Worm (Caenorhabditis elegans) whole organism, L1 larva: ENCODE measurements around the gene F46E10.2.

Source experiments
- C16A3.4 ChIP-seq: fragments of 150-350 bp; optimal IDR thresholded peaks from 2 replicates; lab custom pipeline; 2014; ENCODE audit warnings: missing biosample characterization, missing genetic modification characterization
- F16B12.6 ChIP-seq: fragments of 150-350 bp; optimal IDR thresholded peaks from 2 replicates; lab custom pipeline; 2014; ENCODE audit warnings: missing biosample characterization, missing genetic modification characterization
- aly-2 ChIP-seq: fragments of 150-350 bp; optimal IDR thresholded peaks from 2 replicates; lab custom pipeline; 2014; ENCODE audit warnings: missing biosample characterization, missing genetic modification characterization
- blmp-1 ChIP-seq: fragments of 150-350 bp; optimal IDR thresholded peaks from 2 replicates; lab custom pipeline; 2014; ENCODE audit warnings: missing biosample characterization, missing genetic modification characterization
- ceh-8 ChIP-seq: fragments of 200-800 bp; sonication (Bioruptor generic); optimal IDR thresholded peaks from 2 replicates; lab custom pipeline; 2018; ENCODE audit warnings: mild to moderate bottlenecking, missing genetic modification characterization, moderate library complexity, missing compliant biosample characterization
- ceh-82 ChIP-seq, 3 experiments: fragments of 150-350 bp in 1 of 3; sonication (generic microtip) in 2 of 3; optimal IDR thresholded peaks; 2 replicates each; lab custom pipeline; 2014 to 2017; ENCODE audit warnings: missing biosample characterization in 3 of 3, missing genetic modification characterization in 3 of 3
- ceh-88 ChIP-seq: fragments of 200-800 bp; sonication (Bioruptor generic); IDR thresholded peaks from 2 replicates; pipeline ENCODE4 v1.3.6; 2022; ENCODE audit warnings: missing genetic modification characterization, missing compliant biosample characterization
- ceh-90 ChIP-seq: sonication (generic microtip); optimal IDR thresholded peaks from 2 replicates; lab custom pipeline; 2016; ENCODE audit warnings: missing genetic modification characterization, missing compliant biosample characterization
- dpl-1 ChIP-seq, 3 experiments: fragments of 150-350 bp in 2 of 3; sonication (generic microtip) in 1 of 3; optimal IDR thresholded peaks; 2 replicates each; lab custom pipeline; 2014 to 2017; ENCODE audit warnings: missing biosample characterization in 3 of 3, missing genetic modification characterization in 3 of 3, missing genetic modification reagents in 3 of 3
- dsc-1 ChIP-seq: sonication (generic microtip); optimal IDR thresholded peaks from 2 replicates; lab custom pipeline; 2016; ENCODE audit warnings: mild to moderate bottlenecking, missing genetic modification characterization, missing compliant biosample characterization
- efl-1 ChIP-seq, 4 experiments: fragments of 150-350 bp; optimal IDR thresholded peaks in 3 of 4; peaks in 1 of 4; 1 replicate in 1 of 4; 2 replicates in 3 of 4; lab custom pipeline; 2014; ENCODE audit warnings: missing biosample characterization in 2 of 4, missing genetic modification characterization in 2 of 4, missing genetic modification reagents in 2 of 4
- elt-2 ChIP-seq: sonication (generic microtip); optimal IDR thresholded peaks from 2 replicates; lab custom pipeline; 2016; ENCODE audit warnings: missing genetic modification characterization, mild to moderate bottlenecking, inconsistent platforms, missing compliant biosample characterization, missing genetic modification reagents
- ets-5 ChIP-seq: fragments of 200-800 bp; sonication (Bioruptor generic); IDR thresholded peaks from 2 replicates; pipeline ENCODE4 v1.3.6; 2022; ENCODE audit warnings: missing genetic modification characterization, missing compliant biosample characterization
- fkh-4 ChIP-seq: sonication (generic microtip); optimal IDR thresholded peaks from 2 replicates; lab custom pipeline; 2016; ENCODE audit warnings: missing compliant biosample characterization, missing genetic modification characterization, borderline replicate concordance
- fkh-8 ChIP-seq: sonication (generic microtip); optimal IDR thresholded peaks from 2 replicates; lab custom pipeline; 2016; ENCODE audit warnings: mild to moderate bottlenecking, missing genetic modification characterization, missing compliant biosample characterization
- grh-1 ChIP-seq: fragments of 200-800 bp; sonication (Bioruptor generic); IDR thresholded peaks from 2 replicates; pipeline ENCODE4 v1.3.6; 2022; ENCODE audit warnings: missing genetic modification reagents, missing genetic modification characterization, missing compliant biosample characterization
- hlh-17 ChIP-seq: fragments of 200-800 bp; sonication (Bioruptor generic); optimal IDR thresholded peaks from 2 replicates; lab custom pipeline; 2018; ENCODE audit warnings: missing genetic modification characterization, mild to moderate bottlenecking, missing compliant biosample characterization, moderate library complexity, borderline replicate concordance
- irx-1 ChIP-seq: sonication (generic microtip); optimal IDR thresholded peaks from 2 replicates; lab custom pipeline; 2016; ENCODE audit warnings: missing genetic modification characterization, missing compliant biosample characterization
- lin-13 ChIP-seq: fragments of 150-350 bp; optimal IDR thresholded peaks from 2 replicates; lab custom pipeline; 2014; ENCODE audit warnings: missing biosample characterization, missing genetic modification reagents, missing genetic modification characterization
- lin-14 ChIP-seq: fragments of 200-800 bp; sonication (Bioruptor generic); optimal IDR thresholded peaks from 2 replicates; lab custom pipeline; 2018; ENCODE audit warnings: mild to moderate bottlenecking, missing genetic modification characterization, moderate library complexity, missing compliant biosample characterization
- lin-35 ChIP-seq, 2 experiments: fragments of 150-350 bp; optimal IDR thresholded peaks; 2 replicates each; lab custom pipeline; 2014; ENCODE audit warnings: missing biosample characterization in 2 of 2, missing genetic modification characterization in 2 of 2, missing genetic modification reagents in 2 of 2
- lin-39 ChIP-seq: fragments of 150-350 bp; optimal IDR thresholded peaks from 2 replicates; lab custom pipeline; 2014; ENCODE audit warnings: missing biosample characterization, missing genetic modification reagents, missing genetic modification characterization
- lsy-2 ChIP-seq, 2 experiments: fragments of 150-350 bp; optimal IDR thresholded peaks; 2 replicates each; lab custom pipeline; 2014; ENCODE audit warnings: missing biosample characterization in 2 of 2, missing genetic modification characterization in 2 of 2
- mdl-1 ChIP-seq, 2 experiments: fragments of 150-350 bp; optimal IDR thresholded peaks; 2 replicates each; lab custom pipeline; 2014 to 2017; ENCODE audit warnings: missing biosample characterization in 2 of 2, missing genetic modification characterization in 2 of 2, inconsistent platforms in 1 of 2
- mef-2 ChIP-seq: fragments of 150-350 bp; optimal IDR thresholded peaks from 2 replicates; lab custom pipeline; 2014; ENCODE audit warnings: missing biosample characterization, missing genetic modification characterization
- nhr-11 ChIP-seq: fragments of 150-350 bp; optimal IDR thresholded peaks from 2 replicates; lab custom pipeline; 2014; ENCODE audit warnings: missing biosample characterization, missing genetic modification characterization
- nhr-12 ChIP-seq: sonication (generic microtip); optimal IDR thresholded peaks from 2 replicates; lab custom pipeline; 2017; ENCODE audit warnings: missing biosample characterization, missing genetic modification characterization
- nhr-20 ChIP-seq: sonication (generic microtip); optimal IDR thresholded peaks from 2 replicates; lab custom pipeline; 2016; ENCODE audit warnings: mild to moderate bottlenecking, missing genetic modification characterization, missing compliant biosample characterization
- nhr-237 ChIP-seq: fragments of 150-350 bp; optimal IDR thresholded peaks from 2 replicates; lab custom pipeline; 2014; ENCODE audit warnings: missing biosample characterization, missing genetic modification characterization
- nhr-71 ChIP-seq: sonication (generic microtip); optimal IDR thresholded peaks from 2 replicates; lab custom pipeline; 2016; ENCODE audit warnings: mild to moderate bottlenecking, missing genetic modification characterization, moderate library complexity, missing compliant biosample characterization
- nhr-76 ChIP-seq: sonication (generic microtip); optimal IDR thresholded peaks from 2 replicates; lab custom pipeline; 2017; ENCODE audit warnings: missing biosample characterization, missing genetic modification characterization
- nhr-77 ChIP-seq: fragments of 150-350 bp; optimal IDR thresholded peaks from 2 replicates; lab custom pipeline; 2014; ENCODE audit warnings: missing biosample characterization, missing genetic modification characterization
- nhr-84 ChIP-seq: sonication (generic microtip); optimal IDR thresholded peaks from 2 replicates; lab custom pipeline; 2017; ENCODE audit warnings: missing biosample characterization, missing genetic modification characterization
- nhr-85 ChIP-seq: sonication (generic microtip); peaks from one replicate; lab custom pipeline; 2016; ENCODE audit warnings: missing genetic modification characterization, inconsistent platforms, missing compliant biosample characterization
- pag-3 ChIP-seq: sonication (generic microtip); optimal IDR thresholded peaks from 2 replicates; lab custom pipeline; 2017; ENCODE audit warnings: missing genetic modification characterization, mild to moderate bottlenecking, missing compliant biosample characterization, antibody characterized with exemption, borderline replicate concordance; ENCODE audit not compliant: insufficient read depth
- pax-3 ChIP-seq: fragments of 200-800 bp; sonication (Bioruptor generic); optimal IDR thresholded peaks from 2 replicates; lab custom pipeline; 2018; ENCODE audit warnings: mild to moderate bottlenecking, missing genetic modification characterization, moderate library complexity, missing compliant biosample characterization
- rnt-1 ChIP-seq: sonication (generic microtip); optimal IDR thresholded peaks from 2 replicates; lab custom pipeline; 2016; ENCODE audit warnings: mild to moderate bottlenecking, missing genetic modification characterization, moderate library complexity, missing compliant biosample characterization
- snpc-4 ChIP-seq: fragments of 150-350 bp; optimal IDR thresholded peaks from 2 replicates; lab custom pipeline; 2014; ENCODE audit warnings: missing biosample characterization, missing genetic modification characterization
- snu-23 ChIP-seq: sonication (generic microtip); optimal IDR thresholded peaks from 2 replicates; lab custom pipeline; 2016; ENCODE audit warnings: missing genetic modification characterization, missing compliant biosample characterization
- sptf-1 ChIP-seq: fragments of 150-350 bp; optimal IDR thresholded peaks from 2 replicates; lab custom pipeline; 2014; ENCODE audit warnings: missing biosample characterization, missing genetic modification characterization
- tlp-1 ChIP-seq: fragments of 150-350 bp; optimal IDR thresholded peaks from 2 replicates; lab custom pipeline; 2014; ENCODE audit warnings: missing biosample characterization, missing genetic modification characterization
- unc-62 ChIP-seq: fragments of 150-350 bp; optimal IDR thresholded peaks from 2 replicates; lab custom pipeline; 2014; ENCODE audit warnings: missing biosample characterization, missing genetic modification reagents, missing genetic modification characterization
- unc-86 ChIP-seq: sonication (generic microtip); optimal IDR thresholded peaks from 2 replicates; lab custom pipeline; 2016; ENCODE audit warnings: missing genetic modification characterization, missing compliant biosample characterization
- unc-98 ChIP-seq: fragments of 200-800 bp; sonication (Bioruptor generic); IDR thresholded peaks from 2 replicates; pipeline ENCODE4 v1.3.6; 2022; ENCODE audit warnings: missing genetic modification characterization, missing compliant biosample characterization
- xbp-1 ChIP-seq: sonication (generic microtip); optimal IDR thresholded peaks from 2 replicates; lab custom pipeline; 2016; ENCODE audit warnings: missing genetic modification characterization, missing compliant biosample characterization
- zip-4 ChIP-seq: fragments of 200-800 bp; sonication (Bioruptor generic); optimal IDR thresholded peaks from 2 replicates; lab custom pipeline; 2018; ENCODE audit warnings: mild to moderate bottlenecking, missing genetic modification characterization, moderate library complexity, missing compliant biosample characterization
- ztf-11 ChIP-seq, 2 experiments: sonication (generic microtip); optimal IDR thresholded peaks; 2 replicates each; lab custom pipeline; 2016 to 2017; ENCODE audit warnings: missing genetic modification characterization in 2 of 2, missing biosample characterization in 1 of 2, missing compliant biosample characterization in 1 of 2
- ztf-4 ChIP-seq: fragments of 150-350 bp; optimal IDR thresholded peaks from 2 replicates; lab custom pipeline; 2014; ENCODE audit warnings: missing biosample characterization, missing genetic modification characterization

F46E10.2 gene

DNA sequence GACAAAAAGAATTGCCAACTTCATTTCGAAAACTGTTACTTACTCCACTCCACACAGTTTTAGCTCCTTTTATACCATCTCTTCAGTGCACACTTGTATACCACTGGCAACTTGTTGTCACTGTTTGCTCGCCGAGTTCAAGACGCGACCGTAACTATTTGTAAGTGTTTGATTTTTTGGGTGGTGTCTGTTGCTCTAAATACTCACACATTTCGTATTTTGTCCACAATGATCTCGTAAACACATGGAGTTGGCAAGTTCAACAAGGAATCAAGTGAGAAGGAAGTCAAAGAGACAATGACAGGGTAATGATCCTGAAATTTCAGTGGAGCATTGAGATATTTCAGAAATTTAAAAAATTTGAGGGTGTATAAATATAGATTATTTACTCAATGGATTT, 12.8 kb downstream of the F46E10.2 start, which contains the start of gene hpo-26:
TSS of gene hpo-26 (minus strand) at position 31 of the 400 bp plus-strand sequence.
- peak in 1 of 3 experiments; percentile 12 for TF ChIP-seq ceh-82 (tag; optimal IDR thresholded peaks at IDR 0.05; lab: Kevin White, UChicago)
- no peak for TF ChIP-seq fkh-4 (tag; lab: Kevin White, UChicago)
- no peak for TF ChIP-seq unc-98 (GFP tag; lab: Robert Waterston, UW)
- no peak for TF ChIP-seq fkh-8
- TF ChIP-seq elt-2 (tag; lab: Kevin White, UChicago): no peak
- TF ChIP-seq lin-14: peak; percentile 15
- TF ChIP-seq lsy-2 (tag; optimal IDR thresholded peaks at IDR 0.05; lab: Kevin White, UChicago): peak in 1 of 2 experiments; percentile 9
- no peak for TF ChIP-seq grh-1 (GFP tag; lab: Robert Waterston, UW)
- TF ChIP-seq nhr-11: no peak
- TF ChIP-seq xbp-1 (tag; lab: Kevin White, UChicago): no peak
- TF ChIP-seq nhr-12 (tag; lab: Kevin White, UChicago): no peak
- no peak for TF ChIP-seq ceh-90 (tag; lab: Kevin White, UChicago)
- TF ChIP-seq zip-4 (GFP tag; lab: Kevin White, UChicago): no peak
- no peak for TF ChIP-seq pax-3 (tag; lab: Kevin White, UChicago)
- TF ChIP-seq mef-2 (tag; lab: Kevin White, UChicago): no peak
- no peak for TF ChIP-seq nhr-76 (tag; lab: Kevin White, UChicago)
- TF ChIP-seq efl-1 (optimal IDR thresholded peaks at IDR 0.05; lab: Kevin White, UChicago): no peak
- no peak for TF ChIP-seq efl-1 (GFP tag; optimal IDR thresholded peaks at IDR 0.05 in 1 of 2; lab: Kevin White, UChicago)
- TF ChIP-seq sptf-1 (tag; lab: Kevin White, UChicago): no peak
- TF ChIP-seq ztf-11 (tag; optimal IDR thresholded peaks at IDR 0.05; lab: Kevin White, UChicago): no peak
- no peak for TF ChIP-seq lin-35 (GFP tag; optimal IDR thresholded peaks at IDR 0.05; lab: Kevin White, UChicago)
- no peak for TF ChIP-seq pag-3
- no peak for TF ChIP-seq rnt-1 (tag; lab: Kevin White, UChicago)
- no peak for TF ChIP-seq unc-62 (GFP tag; lab: Kevin White, UChicago)
- TF ChIP-seq nhr-77 (tag; lab: Kevin White, UChicago): peak; percentile 81
- no peak for TF ChIP-seq aly-2 (tag; lab: Kevin White, UChicago)
- no peak for TF ChIP-seq nhr-20
- TF ChIP-seq irx-1 (tag; lab: Kevin White, UChicago): no peak
- peak; percentile 21 for TF ChIP-seq nhr-71 (tag; lab: Kevin White, UChicago)
- TF ChIP-seq nhr-84: no peak
- no peak for TF ChIP-seq lin-39

DNA sequence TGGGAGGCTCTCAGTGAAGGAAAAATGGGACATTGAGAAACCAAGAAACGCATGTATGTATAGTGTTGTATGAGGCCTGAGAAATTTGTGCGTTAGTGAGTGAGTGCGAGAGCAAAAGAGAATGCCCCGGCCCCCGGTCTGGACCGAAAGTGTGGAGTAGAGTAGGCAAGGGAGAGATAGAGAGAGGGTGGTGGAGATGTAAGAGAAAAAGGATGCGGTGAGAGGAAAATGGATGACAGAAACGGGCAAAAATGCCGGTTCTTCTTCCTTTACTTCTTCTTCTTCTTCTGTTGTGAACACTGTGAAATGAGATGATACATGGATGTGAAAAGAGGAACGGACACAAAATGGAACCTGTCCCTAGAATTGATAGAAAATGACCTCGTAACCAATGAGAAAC, 18.1 kb downstream of the F46E10.2 start:
- no peak for TF ChIP-seq C16A3.4 (tag; lab: Kevin White, UChicago)
- no peak for TF ChIP-seq fkh-8
- TF ChIP-seq dsc-1 (tag; lab: Kevin White, UChicago): peak; percentile 28
- TF ChIP-seq nhr-85 (tag; lab: Kevin White, UChicago): no peak
- TF ChIP-seq lin-35 (GFP tag; optimal IDR thresholded peaks at IDR 0.05; lab: Kevin White, UChicago): no peak
- no peak for TF ChIP-seq ceh-8
- TF ChIP-seq lsy-2 (tag; optimal IDR thresholded peaks at IDR 0.05; lab: Kevin White, UChicago): peak in 1 of 2 experiments; percentile 48
- no peak for TF ChIP-seq aly-2 (tag; lab: Kevin White, UChicago)
- TF ChIP-seq fkh-4 (tag; lab: Kevin White, UChicago): no peak
- no peak for TF ChIP-seq ztf-4 (tag; lab: Kevin White, UChicago)
- TF ChIP-seq lin-14: peak; percentile 71
- TF ChIP-seq zip-4 (GFP tag; lab: Kevin White, UChicago): no peak
- no peak for TF ChIP-seq tlp-1 (tag; lab: Kevin White, UChicago)
- TF ChIP-seq nhr-20: no peak
- TF ChIP-seq dpl-1 (GFP tag; optimal IDR thresholded peaks at IDR 0.05; lab: Kevin White, UChicago): no peak
- no peak for TF ChIP-seq snpc-4 (tag; lab: Kevin White, UChicago)
- no peak for TF ChIP-seq mdl-1 (tag; optimal IDR thresholded peaks at IDR 0.05; lab: Kevin White, UChicago)
- no peak for TF ChIP-seq unc-86
- no peak for TF ChIP-seq ets-5 (GFP tag; lab: Robert Waterston, UW)
- TF ChIP-seq hlh-17 (GFP tag; lab: Kevin White, UChicago): no peak
- TF ChIP-seq rnt-1 (tag; lab: Kevin White, UChicago): peak; percentile 30
- TF ChIP-seq lin-13 (GFP tag; lab: Kevin White, UChicago): no peak
- no peak for TF ChIP-seq pag-3
- TF ChIP-seq snu-23 (GFP tag; lab: Kevin White, UChicago): peak; percentile 11
- TF ChIP-seq ceh-82 (tag; optimal IDR thresholded peaks at IDR 0.05; lab: Kevin White, UChicago): peak in 1 of 3 experiments; percentile 19
- no peak for TF ChIP-seq F16B12.6 (tag; lab: Kevin White, UChicago)
- TF ChIP-seq nhr-237 (tag; lab: Kevin White, UChicago): no peak
- TF ChIP-seq ceh-88 (GFP tag; lab: Robert Waterston, UW): no peak
- TF ChIP-seq nhr-71 (tag; lab: Kevin White, UChicago): peak; percentile 22
- TF ChIP-seq efl-1 (optimal IDR thresholded peaks at IDR 0.05; lab: Kevin White, UChicago): no peak
- TF ChIP-seq efl-1 (GFP tag; optimal IDR thresholded peaks at IDR 0.05 in 1 of 2; lab: Kevin White, UChicago): peak in 1 of 2 experiments; percentile 74
- peak; percentile 4 for TF ChIP-seq blmp-1
